Worm (Caenorhabditis elegans) whole organism, early embryonic: Measurements from ENCODE around the gene T07A9.14.

Experiments used
- F13C5.2 ChIP-seq: sonication (generic microtip); optimal IDR thresholded peaks from 2 replicates; lab custom pipeline; 2017; ENCODE audit warnings: mild to moderate bottlenecking, missing genetic modification characterization, inconsistent platforms, missing compliant biosample characterization
- aly-1 ChIP-seq: sonication (generic microtip); optimal IDR thresholded peaks from 2 replicates; lab custom pipeline; 2016; ENCODE audit warnings: missing genetic modification characterization, missing compliant biosample characterization
- ama-1 ChIP-seq: fragments of 150-350 bp; optimal IDR thresholded peaks from 2 replicates; lab custom pipeline; 2014
- ceh-13 ChIP-seq: fragments of 200-800 bp; sonication (Bioruptor generic); optimal IDR thresholded peaks from 2 replicates; lab custom pipeline; 2018; ENCODE audit warnings: mild to moderate bottlenecking, missing genetic modification characterization, missing compliant biosample characterization
- ceh-36 ChIP-seq: sonication (generic microtip); optimal IDR thresholded peaks from 2 replicates; lab custom pipeline; 2016; ENCODE audit warnings: missing genetic modification characterization, inconsistent platforms, missing compliant biosample characterization
- ets-7 ChIP-seq: sonication (generic microtip); optimal IDR thresholded peaks from 2 replicates; lab custom pipeline; 2016; ENCODE audit warnings: missing genotype, missing genetic modification characterization, missing compliant biosample characterization
- flt-1 ChIP-seq: fragments of 200-800 bp; sonication (Bioruptor generic); IDR thresholded peaks from 2 replicates; pipeline ENCODE4 v1.3.6; 2022; ENCODE audit warnings: missing genetic modification characterization, missing compliant biosample characterization
- hmg-4 ChIP-seq: fragments of 200-800 bp; sonication (Bioruptor generic); optimal IDR thresholded peaks from 2 replicates; lab custom pipeline; 2018; ENCODE audit warnings: mild to moderate bottlenecking, missing genetic modification characterization, missing compliant biosample characterization
- hnd-1 ChIP-seq: sonication (generic microtip); optimal IDR thresholded peaks from 2 replicates; lab custom pipeline; 2016; ENCODE audit warnings: missing genetic modification characterization, missing compliant biosample characterization
- pes-1 ChIP-seq: fragments of 200-800 bp; sonication (Bioruptor generic); IDR thresholded peaks from 2 replicates; pipeline ENCODE4 v1.3.6; 2022; ENCODE audit warnings: missing genetic modification reagents, missing genetic modification characterization, missing compliant biosample characterization
- scrt-1 ChIP-seq: fragments of 200-800 bp; sonication (Bioruptor generic); IDR thresholded peaks from 2 replicates; pipeline ENCODE4 v1.3.6; 2022; ENCODE audit warnings: missing genetic modification characterization, missing compliant biosample characterization
- sea-1 ChIP-seq: fragments of 200-800 bp; sonication (Bioruptor generic); conservative IDR thresholded peaks from 2 replicates; pipeline ENCODE4 v1.3.6; 2022; ENCODE audit warnings: missing genetic modification characterization, missing compliant biosample characterization
- tbx-37 ChIP-seq: fragments of 200-800 bp; sonication (Bioruptor generic); conservative IDR thresholded peaks from 2 replicates; pipeline ENCODE4 v1.3.6; 2022; ENCODE audit warnings: missing genetic modification reagents, missing genetic modification characterization, missing compliant biosample characterization

- no peak for TF ChIP-seq ama-1 (lab: Kevin White, UChicago)
- TF ChIP-seq hnd-1: no peak
- TF ChIP-seq pes-1: no peak
- no peak for TF ChIP-seq sea-1 (GFP tag; lab: Robert Waterston, UW)
- no peak for TF ChIP-seq tbx-37 (GFP tag; lab: Robert Waterston, UW)
- no peak for TF ChIP-seq ceh-13
- TF ChIP-seq hmg-4 (GFP tag; lab: Kevin White, UChicago): no peak
- no peak for TF ChIP-seq flt-1 (GFP tag; lab: Robert Waterston, UW)
- TF ChIP-seq aly-1 (tag; lab: Kevin White, UChicago): no peak
- no peak for TF ChIP-seq F13C5.2 (tag; lab: Kevin White, UChicago)
- TF ChIP-seq scrt-1 (GFP tag; lab: Robert Waterston, UW): no peak
- TF ChIP-seq ceh-36: no peak
- TF ChIP-seq ets-7 (tag; lab: Kevin White, UChicago): no peak
Observed at ce11 chrIV:337128-337646, 49.3 kb upstream of the T07A9.14 start, which contains the start of gene pxmp-4.
